Worm (Caenorhabditis elegans) whole organism, early embryonic: ENCODE measurements around the gene gnrr-3.

Experiments used
- F13C5.2 ChIP-seq: sonication (generic microtip); optimal IDR thresholded peaks from 2 replicates; lab custom pipeline; 2017; ENCODE audit warnings: mild to moderate bottlenecking, missing genetic modification characterization, inconsistent platforms, missing compliant biosample characterization
- ama-1 ChIP-seq: fragments of 150-350 bp; optimal IDR thresholded peaks from 2 replicates; lab custom pipeline; 2014
- ceh-36 ChIP-seq: sonication (generic microtip); optimal IDR thresholded peaks from 2 replicates; lab custom pipeline; 2016; ENCODE audit warnings: missing genetic modification characterization, inconsistent platforms, missing compliant biosample characterization
- ets-7 ChIP-seq: sonication (generic microtip); optimal IDR thresholded peaks from 2 replicates; lab custom pipeline; 2016; ENCODE audit warnings: missing genotype, missing genetic modification characterization, missing compliant biosample characterization
- flt-1 ChIP-seq: fragments of 200-800 bp; sonication (Bioruptor generic); IDR thresholded peaks from 2 replicates; pipeline ENCODE4 v1.3.6; 2022; ENCODE audit warnings: missing genetic modification characterization, missing compliant biosample characterization
- hmbx-1 ChIP-seq: sonication (generic microtip); optimal IDR thresholded peaks from 2 replicates; lab custom pipeline; 2016; ENCODE audit warnings: mild to moderate bottlenecking, missing genetic modification characterization, missing compliant biosample characterization
- scrt-1 ChIP-seq: fragments of 200-800 bp; sonication (Bioruptor generic); IDR thresholded peaks from 2 replicates; pipeline ENCODE4 v1.3.6; 2022; ENCODE audit warnings: missing genetic modification characterization, missing compliant biosample characterization
- sea-1 ChIP-seq: fragments of 200-800 bp; sonication (Bioruptor generic); conservative IDR thresholded peaks from 2 replicates; pipeline ENCODE4 v1.3.6; 2022; ENCODE audit warnings: missing genetic modification characterization, missing compliant biosample characterization
- tbx-11 ChIP-seq: fragments of 200-800 bp; sonication (Bioruptor generic); IDR thresholded peaks from 2 replicates; pipeline ENCODE4 v1.3.6; 2022; ENCODE audit warnings: missing genetic modification characterization, missing compliant biosample characterization
- tbx-37 ChIP-seq: fragments of 200-800 bp; sonication (Bioruptor generic); conservative IDR thresholded peaks from 2 replicates; pipeline ENCODE4 v1.3.6; 2022; ENCODE audit warnings: missing genetic modification reagents, missing genetic modification characterization, missing compliant biosample characterization
- tra-4 ChIP-seq: sonication (generic microtip); optimal IDR thresholded peaks from 2 replicates; lab custom pipeline; 2017; ENCODE audit warnings: missing genetic modification characterization, missing compliant biosample characterization

ce11 chrX:10044473-10044872 is 4.8 kb upstream of the gnrr-3 start:
- TF ChIP-seq ceh-36 (tag; lab: Kevin White, UChicago) (no peak), tra-4 (tag; lab: Kevin White, UChicago) (no peak), scrt-1 (GFP tag; lab: Robert Waterston, UW) (no peak), tbx-11 (no peak), sea-1 (no peak), tbx-37 (GFP tag; lab: Robert Waterston, UW) (no peak), ama-1 (lab: Kevin White, UChicago) (no peak), F13C5.2 (no peak), flt-1 (GFP tag; lab: Robert Waterston, UW) (no peak), hmbx-1 (no peak), ets-7 (tag; lab: Kevin White, UChicago) (no peak)
